Fruit fly (Drosophila melanogaster): ENCODE results near the gene LpR1.
A peak's percentile ranks its signal among the peaks of the same experiment; 100 is the strongest.

The LpR1 gene

DNA sequence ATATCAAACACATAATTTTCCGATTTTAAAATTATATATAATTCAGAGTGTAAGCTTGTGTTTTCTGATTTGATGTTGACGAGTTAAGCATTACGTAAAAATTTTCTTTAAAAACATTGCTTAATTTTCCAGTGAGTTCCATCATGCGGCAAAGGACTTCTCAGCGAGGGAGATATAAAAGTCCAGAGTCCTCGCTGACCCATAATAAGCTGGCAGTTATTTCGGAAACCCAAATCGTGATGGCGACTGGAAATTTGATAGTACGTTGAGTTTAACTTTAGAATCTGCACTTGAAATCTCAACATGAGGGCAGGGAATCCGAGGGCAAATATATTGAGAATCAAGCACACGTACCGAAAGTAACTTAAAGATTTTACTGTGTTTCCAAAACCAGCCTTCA, 12.4 kb upstream of the LpR1 start, which contains the start of the genes CG17197 and CG17198:
TSS of gene CG17197 (minus strand) at position 101 of the 400 bp plus-strand sequence.
TSS of gene CG17198 (minus strand) at position 101 of the 400 bp plus-strand sequence.
- TF ChIP-seq GATAd (GFP tag; optimal IDR thresholded peaks at IDR 0.05) (no peak), tai (GFP tag; optimal IDR thresholded peaks at IDR 0.05) (no peak), brk (GFP tag; optimal IDR thresholded peaks at IDR 0.05) (no peak), sage (GFP tag; optimal IDR thresholded peaks at IDR 0.05) (no peak), Mio (GFP tag; optimal IDR thresholded peaks at IDR 0.05) (no peak), OdsH (GFP tag; optimal IDR thresholded peaks at IDR 0.05) (no peak), dmrt93B (GFP tag; optimal IDR thresholded peaks at IDR 0.05) (no peak), Jra (GFP tag; optimal IDR thresholded peaks at IDR 0.05) (no peak)

DNA sequence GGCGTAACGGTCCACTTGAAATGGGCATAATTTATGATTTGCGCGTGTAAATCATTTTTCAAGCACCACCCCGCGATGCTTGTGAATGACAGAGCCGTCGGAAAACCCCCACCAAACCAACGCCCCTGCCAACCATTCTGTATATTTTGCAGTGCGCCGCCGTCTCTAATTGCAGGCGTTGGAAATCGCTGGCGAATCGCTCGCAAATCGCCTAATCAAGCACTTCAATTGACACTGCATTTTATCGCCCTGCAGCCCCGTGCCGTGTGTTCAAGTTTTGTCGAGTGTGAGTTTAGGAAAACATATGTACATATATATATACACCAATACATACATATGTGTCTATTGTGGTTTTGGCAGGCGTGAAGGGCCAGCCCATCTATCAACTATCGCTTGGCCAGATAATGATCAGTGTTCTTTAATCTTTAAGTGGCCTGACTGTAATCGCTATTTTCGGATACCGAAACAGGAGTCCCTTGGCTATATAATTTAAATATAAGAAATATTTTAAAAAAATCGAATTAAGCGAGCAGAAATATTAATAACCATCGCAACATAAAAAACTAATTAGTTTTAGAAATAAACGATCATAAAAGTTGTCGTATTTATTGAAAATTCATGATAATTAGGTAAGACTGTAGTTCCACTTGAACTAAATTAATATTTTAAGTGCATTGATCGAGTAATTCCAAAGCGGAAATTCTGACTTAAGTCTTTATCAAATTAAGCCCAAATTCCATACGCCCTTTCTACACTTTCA, 720 bp downstream of the LpR1 start:
- TF ChIP-seq jim (GFP tag; optimal IDR thresholded peaks at IDR 0.05), result no peak
- no peak for TF ChIP-seq OdsH (GFP tag; optimal IDR thresholded peaks at IDR 0.05)
- no peak for TF ChIP-seq dmrt93B (GFP tag; optimal IDR thresholded peaks at IDR 0.05)
- no peak for TF ChIP-seq fru (GFP tag; optimal IDR thresholded peaks at IDR 0.05)
- TF ChIP-seq CG32264 (GFP tag; optimal IDR thresholded peaks at IDR 0.05), result no peak
- no peak for TF ChIP-seq Jra (GFP tag; optimal IDR thresholded peaks at IDR 0.05)
- TF ChIP-seq ey (GFP tag; optimal IDR thresholded peaks at IDR 0.05), result no peak
- TF ChIP-seq psq (GFP tag; optimal IDR thresholded peaks at IDR 0.05), result no peak
- no peak for TF ChIP-seq CrebA (GFP tag; optimal IDR thresholded peaks at IDR 0.05; ENCODE audit: borderline replicate concordance)

DNA sequence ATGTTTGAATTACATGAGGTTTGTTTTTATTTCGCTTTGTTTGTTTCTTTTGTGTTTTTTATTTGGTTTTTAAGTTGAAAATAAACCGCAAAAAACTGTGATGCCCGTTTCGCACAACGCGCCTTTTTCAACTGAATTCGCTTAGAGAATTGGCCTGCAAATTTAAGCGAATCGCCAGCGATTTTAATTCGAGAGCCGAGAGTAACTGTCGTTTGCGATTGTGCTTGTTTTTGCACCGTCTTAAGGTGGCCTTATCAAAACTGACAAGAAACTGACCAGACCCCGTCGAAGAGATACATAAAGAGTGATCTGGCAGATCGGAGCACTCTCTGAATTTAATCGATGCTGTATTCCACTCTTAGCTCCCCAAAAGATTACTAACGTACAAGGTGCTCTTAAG, 2.7 kb downstream of the LpR1 start:
- TF ChIP-seq foxo (GFP tag; optimal IDR thresholded peaks at IDR 0.05) (no peak), tai (GFP tag; optimal IDR thresholded peaks at IDR 0.05) (no peak), CrebA (GFP tag; optimal IDR thresholded peaks at IDR 0.05; ENCODE audit: borderline replicate concordance) (peak; percentile 56), brk (GFP tag; optimal IDR thresholded peaks at IDR 0.05) (no peak), lola (GFP tag; optimal IDR thresholded peaks at IDR 0.05) (no peak), Hr83 (GFP tag; optimal IDR thresholded peaks at IDR 0.05; ENCODE audit: poor library complexity, severe bottlenecking) (peak; percentile 55), usp (GFP tag; optimal IDR thresholded peaks at IDR 0.05) (no peak), Dif (GFP tag; optimal IDR thresholded peaks at IDR 0.05; ENCODE audit: partially characterized antibody) (peak; percentile 40), Hnf4 (GFP tag; optimal IDR thresholded peaks at IDR 0.05) (peak; percentile 47), CG9705 (GFP tag; optimal IDR thresholded peaks at IDR 0.05) (no peak), pan (optimal IDR thresholded peaks at IDR 0.05) (no peak), OdsH (GFP tag; optimal IDR thresholded peaks at IDR 0.05) (no peak), woc (GFP tag; optimal IDR thresholded peaks at IDR 0.05) (no peak), Hr78 (GFP tag; optimal IDR thresholded peaks at IDR 0.05) (no peak), CG32264 (GFP tag; optimal IDR thresholded peaks at IDR 0.05) (peak; percentile 57), dmrt93B (GFP tag; optimal IDR thresholded peaks at IDR 0.05) (no peak), rgr (GFP tag; optimal IDR thresholded peaks at IDR 0.05) (peak; percentile 49), sage (GFP tag; optimal IDR thresholded peaks at IDR 0.05) (no peak), Rel (GFP tag; optimal IDR thresholded peaks at IDR 0.05) (peak; percentile 9), Rel (tag; optimal IDR thresholded peaks at IDR 0.05) (no peak), ey (GFP tag; optimal IDR thresholded peaks at IDR 0.05) (peak; percentile 5), sv (GFP tag; optimal IDR thresholded peaks at IDR 0.05) (no peak), Abd-B (GFP tag; optimal IDR thresholded peaks at IDR 0.05) (no peak), N (GFP tag; optimal IDR thresholded peaks at IDR 0.05) (no peak), br (GFP tag; optimal IDR thresholded peaks at IDR 0.05) (no peak), dsf (GFP tag; optimal IDR thresholded peaks at IDR 0.05; ENCODE audit: borderline replicate concordance) (no peak), jim (GFP tag; optimal IDR thresholded peaks at IDR 0.05) (peak; percentile 78), Vsx2 (GFP tag; optimal IDR thresholded peaks at IDR 0.05; ENCODE audit: partially characterized antibody) (peak; percentile 15), GATAd (GFP tag; optimal IDR thresholded peaks at IDR 0.05) (peak; percentile 59), Dfd (GFP tag; optimal IDR thresholded peaks at IDR 0.05) (no peak), Jra (GFP tag; optimal IDR thresholded peaks at IDR 0.05) (peak; percentile 26), HLH106 (tag; optimal IDR thresholded peaks at IDR 0.05) (no peak), Mio (GFP tag; optimal IDR thresholded peaks at IDR 0.05) (no peak), psq (GFP tag; optimal IDR thresholded peaks at IDR 0.05) (no peak), fru (GFP tag; optimal IDR thresholded peaks at IDR 0.05) (no peak), Sp1 (GFP tag; optimal IDR thresholded peaks at IDR 0.05) (peak; percentile 1), h (GFP tag; optimal IDR thresholded peaks at IDR 0.05) (peak; percentile 21), dl (GFP tag; optimal IDR thresholded peaks at IDR 0.05; ENCODE audit: insufficient read depth in 1 of 2, partially characterized antibody in 2 of 2) (peak; percentile 2 to 9), Myc (optimal IDR thresholded peaks at IDR 0.05) (no peak)
